Worm (Caenorhabditis elegans) whole organism, L2 larva: ENCODE results near the gene anmt-2.

Experiments used
- C34F6.9 ChIP-seq: fragments of 150-350 bp; optimal IDR thresholded peaks from 2 replicates; lab custom pipeline; 2014; ENCODE audit warnings: missing biosample characterization, missing genetic modification characterization
- F13H6.1 ChIP-seq: sonication (generic microtip); optimal IDR thresholded peaks from 2 replicates; lab custom pipeline; 2016; ENCODE audit warnings: missing genetic modification characterization, missing compliant biosample characterization
- R02D3.7 ChIP-seq: fragments of 150-350 bp; optimal IDR thresholded peaks from 2 replicates; lab custom pipeline; 2014; ENCODE audit warnings: missing biosample characterization, missing genetic modification characterization
- Y55F3AM.14 ChIP-seq: fragments of 200-800 bp; sonication (Bioruptor generic); optimal IDR thresholded peaks from 2 replicates; lab custom pipeline; 2018; ENCODE audit warnings: mild to moderate bottlenecking, missing genetic modification characterization, missing compliant biosample characterization
- ZK546.5 ChIP-seq: sonication (generic microtip); optimal IDR thresholded peaks from 2 replicates; lab custom pipeline; 2017; ENCODE audit warnings: missing biosample characterization, missing genetic modification characterization
- aly-2 ChIP-seq: fragments of 150-350 bp; optimal IDR thresholded peaks from 2 replicates; lab custom pipeline; 2014; ENCODE audit warnings: missing biosample characterization, missing genetic modification characterization
- ama-1 ChIP-seq: fragments of 150-350 bp; optimal IDR thresholded peaks from 2 replicates; lab custom pipeline; 2018; ENCODE audit warnings: inconsistent platforms
- blmp-1 ChIP-seq: sonication (generic microtip); optimal IDR thresholded peaks from 2 replicates; lab custom pipeline; 2017; ENCODE audit warnings: missing genetic modification characterization, mild to moderate bottlenecking, missing compliant biosample characterization, antibody characterized with exemption, moderate library complexity; ENCODE audit not compliant: insufficient read depth
- ceh-16 ChIP-seq: fragments of 150-350 bp; optimal IDR thresholded peaks from 2 replicates; lab custom pipeline; 2014; ENCODE audit warnings: missing biosample characterization, missing genetic modification characterization
- crh-2 ChIP-seq: sonication (generic microtip); optimal IDR thresholded peaks from 2 replicates; lab custom pipeline; 2017; ENCODE audit warnings: missing biosample characterization, missing genetic modification characterization
- elt-3 ChIP-seq: sonication (generic microtip); optimal IDR thresholded peaks from 2 replicates; lab custom pipeline; 2017; ENCODE audit warnings: missing biosample characterization, missing genetic modification characterization
- fos-1 ChIP-seq: fragments of 150-350 bp; optimal IDR thresholded peaks from 2 replicates; lab custom pipeline; 2014; ENCODE audit warnings: missing biosample characterization, missing genetic modification characterization
- gmeb-1 ChIP-seq: fragments of 150-350 bp; optimal IDR thresholded peaks from 2 replicates; lab custom pipeline; 2014; ENCODE audit warnings: missing biosample characterization, missing genetic modification characterization
- lin-13 ChIP-seq: fragments of 150-350 bp; optimal IDR thresholded peaks from 2 replicates; lab custom pipeline; 2014; ENCODE audit warnings: missing biosample characterization, missing genetic modification reagents, missing genetic modification characterization
- lin-39 ChIP-seq: fragments of 150-350 bp; optimal IDR thresholded peaks from 2 replicates; lab custom pipeline; 2014; ENCODE audit warnings: missing biosample characterization, missing genetic modification reagents, missing genetic modification characterization
- lsy-2 ChIP-seq, 2 experiments: fragments of 150-350 bp in 1 of 2; sonication (generic microtip) in 1 of 2; optimal IDR thresholded peaks; 2 replicates each; lab custom pipeline; 2014 to 2017; ENCODE audit warnings: missing biosample characterization in 2 of 2, missing genetic modification characterization in 2 of 2
- mab-5 ChIP-seq: fragments of 150-350 bp; optimal IDR thresholded peaks from 2 replicates; lab custom pipeline; 2014; ENCODE audit warnings: missing biosample characterization, missing genetic modification characterization
- mbf-1 ChIP-seq: sonication (generic microtip); optimal IDR thresholded peaks from 2 replicates; lab custom pipeline; 2017; ENCODE audit warnings: missing biosample characterization, missing genetic modification characterization
- mdl-1 ChIP-seq, 2 experiments: fragments of 150-350 bp in 1 of 2; sonication (generic microtip) in 1 of 2; optimal IDR thresholded peaks; 2 replicates each; lab custom pipeline; 2017; ENCODE audit warnings: missing biosample characterization in 2 of 2, missing genetic modification characterization in 2 of 2
- nhr-10 ChIP-seq: sonication (generic microtip); optimal IDR thresholded peaks from 2 replicates; lab custom pipeline; 2017; ENCODE audit warnings: missing biosample characterization, missing genetic modification characterization
- nhr-11 ChIP-seq: fragments of 150-350 bp; optimal IDR thresholded peaks from 2 replicates; lab custom pipeline; 2014; ENCODE audit warnings: missing biosample characterization, missing genetic modification characterization
- nhr-12 ChIP-seq: fragments of 150-350 bp; optimal IDR thresholded peaks from 2 replicates; lab custom pipeline; 2014; ENCODE audit warnings: missing biosample characterization, missing genetic modification characterization
- nhr-129 ChIP-seq: fragments of 150-350 bp; optimal IDR thresholded peaks from 2 replicates; lab custom pipeline; 2014; ENCODE audit warnings: missing biosample characterization, missing genetic modification characterization
- nhr-21 ChIP-seq: fragments of 150-350 bp; optimal IDR thresholded peaks from 2 replicates; lab custom pipeline; 2014; ENCODE audit warnings: missing biosample characterization, missing genetic modification characterization
- nhr-23 ChIP-seq: fragments of 150-350 bp; optimal IDR thresholded peaks from 2 replicates; lab custom pipeline; 2014; ENCODE audit warnings: missing biosample characterization, missing genetic modification reagents, missing genetic modification characterization
- nhr-237 ChIP-seq: fragments of 150-350 bp; optimal IDR thresholded peaks from 2 replicates; lab custom pipeline; 2014; ENCODE audit warnings: missing biosample characterization, missing genetic modification characterization
- nhr-25 ChIP-seq: fragments of 150-350 bp; sonication (generic microtip); optimal IDR thresholded peaks from 3 replicates; lab custom pipeline; 2014; ENCODE audit warnings: missing biosample characterization, missing genetic modification characterization
- nhr-77 ChIP-seq: fragments of 150-350 bp; optimal IDR thresholded peaks from 2 replicates; lab custom pipeline; 2014; ENCODE audit warnings: missing biosample characterization, missing genetic modification characterization
- peb-1 ChIP-seq: fragments of 150-350 bp; optimal IDR thresholded peaks from 2 replicates; lab custom pipeline; 2014; ENCODE audit warnings: missing biosample characterization, missing genetic modification characterization
- sem-4 ChIP-seq: fragments of 150-350 bp; optimal IDR thresholded peaks from 2 replicates; lab custom pipeline; 2014; ENCODE audit warnings: missing biosample characterization, missing genetic modification reagents, missing genetic modification characterization
- skn-1 ChIP-seq: sonication (generic microtip); optimal IDR thresholded peaks from 2 replicates; lab custom pipeline; 2017; ENCODE audit warnings: missing biosample characterization, missing genetic modification characterization
- sma-3 ChIP-seq: sonication (generic microtip); optimal IDR thresholded peaks from 2 replicates; lab custom pipeline; 2016; ENCODE audit warnings: missing genetic modification reagents, missing genetic modification characterization, missing compliant biosample characterization
- sma-9 ChIP-seq, 2 experiments: fragments of 150-350 bp in 1 of 2; sonication (generic microtip) in 1 of 2; optimal IDR thresholded peaks; 2 replicates each; lab custom pipeline; 2014 to 2016; ENCODE audit warnings: missing genetic modification characterization in 2 of 2, mild to moderate bottlenecking in 1 of 2, missing biosample characterization in 1 of 2, missing compliant biosample characterization in 1 of 2, missing genetic modification reagents in 1 of 2, moderate library complexity in 1 of 2
- snpc-4 ChIP-seq: fragments of 150-350 bp; optimal IDR thresholded peaks from 2 replicates; lab custom pipeline; 2014; ENCODE audit warnings: missing biosample characterization, missing genetic modification characterization
- unc-55 ChIP-seq: fragments of 150-350 bp; sonication (generic microtip); optimal IDR thresholded peaks from 3 replicates; lab custom pipeline; 2014; ENCODE audit warnings: missing biosample characterization, missing genetic modification reagents, missing genetic modification characterization
- unc-62 ChIP-seq: fragments of 150-350 bp; optimal IDR thresholded peaks from 2 replicates; lab custom pipeline; 2014; ENCODE audit warnings: missing biosample characterization, missing genetic modification reagents, missing genetic modification characterization
- zag-1 ChIP-seq: fragments of 150-350 bp; optimal IDR thresholded peaks from 2 replicates; lab custom pipeline; 2014; ENCODE audit warnings: missing biosample characterization, missing genetic modification characterization
- ztf-4 ChIP-seq: fragments of 150-350 bp; optimal IDR thresholded peaks from 2 replicates; lab custom pipeline; 2014; ENCODE audit warnings: missing biosample characterization, missing genetic modification characterization

The anmt-2 gene

DNA sequence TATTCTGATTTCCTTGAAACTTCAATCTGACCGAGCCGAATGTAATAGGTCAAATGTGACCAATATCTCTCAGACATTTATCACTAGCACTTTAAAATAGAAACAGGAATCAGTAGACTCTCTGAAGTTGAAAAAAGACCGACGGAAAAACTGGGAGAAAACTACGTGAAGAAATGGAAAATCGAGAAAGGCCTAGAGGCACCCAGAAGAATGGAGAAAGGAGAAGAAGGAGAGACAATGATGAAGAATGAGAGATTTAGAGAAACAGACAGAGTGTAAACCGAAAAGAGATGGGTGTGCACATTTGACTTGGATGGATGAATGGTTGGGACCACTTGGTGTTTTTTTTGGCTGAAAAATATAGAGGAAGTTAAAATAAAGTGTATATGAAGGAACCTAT, 12.5 kb upstream of the anmt-2 start:
- TF ChIP-seq crh-2 (tag; lab: Kevin White, UChicago) (peak; percentile 32), nhr-23 (tag; lab: Kevin White, UChicago) (no peak), fos-1 (tag; lab: Kevin White, UChicago) (peak; percentile 3), R02D3.7 (no peak), nhr-129 (tag; lab: Kevin White, UChicago) (peak; percentile 74), unc-55 (GFP tag; lab: Kevin White, UChicago) (peak; percentile 45), nhr-25 (tag; lab: Kevin White, UChicago) (peak; percentile 13), F13H6.1 (peak; percentile 46), lin-39 (tag; lab: Kevin White, UChicago) (no peak), ama-1 (lab: Kevin White, UChicago) (peak; percentile 56), C34F6.9 (tag; lab: Kevin White, UChicago) (peak; percentile 80), lsy-2 (tag; optimal IDR thresholded peaks at IDR 0.05; lab: Kevin White, UChicago) (peak in 1 of 2 experiments; percentile 60), sma-9 (GFP tag; optimal IDR thresholded peaks at IDR 0.05; lab: Kevin White, UChicago) (peak; percentile 37), sma-9 (tag; optimal IDR thresholded peaks at IDR 0.05; lab: Kevin White, UChicago) (no peak), mab-5 (tag; lab: Kevin White, UChicago) (peak; percentile 21)

- TF ChIP-seq snpc-4 (tag; lab: Kevin White, UChicago) (no peak), nhr-21 (tag; lab: Kevin White, UChicago) (no peak), nhr-25 (tag; lab: Kevin White, UChicago) (no peak), crh-2 (tag; lab: Kevin White, UChicago) (peak; percentile 36), gmeb-1 (tag; lab: Kevin White, UChicago) (no peak), nhr-77 (tag; lab: Kevin White, UChicago) (no peak), peb-1 (no peak), sma-9 (GFP tag; optimal IDR thresholded peaks at IDR 0.05; lab: Kevin White, UChicago) (no peak), sma-9 (tag; optimal IDR thresholded peaks at IDR 0.05; lab: Kevin White, UChicago) (no peak), lsy-2 (tag; optimal IDR thresholded peaks at IDR 0.05; lab: Kevin White, UChicago) (no peak), nhr-237 (tag; lab: Kevin White, UChicago) (no peak), nhr-23 (tag; lab: Kevin White, UChicago) (no peak), ZK546.5 (tag; lab: Kevin White, UChicago) (no peak), sma-3 (GFP tag; lab: Kevin White, UChicago) (no peak), nhr-129 (tag; lab: Kevin White, UChicago) (peak; percentile 42), nhr-10 (tag; lab: Kevin White, UChicago) (no peak), mbf-1 (tag; lab: Kevin White, UChicago) (no peak), C34F6.9 (tag; lab: Kevin White, UChicago) (peak; percentile 21), zag-1 (tag; lab: Kevin White, UChicago) (no peak), mab-5 (tag; lab: Kevin White, UChicago) (no peak), aly-2 (tag; lab: Kevin White, UChicago) (no peak), F13H6.1 (no peak), nhr-11 (tag; lab: Kevin White, UChicago) (no peak), sem-4 (tag; lab: Kevin White, UChicago) (no peak), elt-3 (tag; lab: Kevin White, UChicago) (no peak), ztf-4 (no peak), mdl-1 (tag; optimal IDR thresholded peaks at IDR 0.05; lab: Kevin White, UChicago) (no peak), unc-55 (GFP tag; lab: Kevin White, UChicago) (no peak), unc-62 (no peak), blmp-1 (no peak), ama-1 (lab: Kevin White, UChicago) (peak; percentile 20)
Measured at ce11 chrIII:6168497-6169227, 11.1 kb upstream of the anmt-2 start, which contains the start of gene efk-1. Gene efk-1, minus strand, starts transcription at chrIII:6168547.

DNA sequence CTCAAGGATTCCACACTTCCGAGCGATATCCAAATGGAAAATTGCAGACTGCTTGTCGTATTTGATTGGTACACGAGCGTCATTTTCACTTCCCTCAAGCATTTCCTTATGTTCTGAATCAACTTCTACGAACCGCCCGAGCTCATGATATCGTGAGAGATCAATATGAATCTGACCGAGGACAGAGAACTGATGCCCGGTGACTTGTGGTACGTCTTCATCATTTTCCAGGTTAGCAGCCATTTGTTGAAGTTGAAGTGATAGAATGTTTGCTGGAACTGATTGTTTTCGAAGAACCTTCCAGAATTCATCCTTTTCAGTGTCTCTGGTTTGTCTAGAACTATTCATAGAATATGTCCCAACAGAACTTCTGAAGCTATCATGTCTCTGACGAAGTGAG, 9.1 kb upstream of the anmt-2 start:
- TF ChIP-seq fos-1 (tag; lab: Kevin White, UChicago) (no peak), peb-1 (no peak), nhr-77 (tag; lab: Kevin White, UChicago) (no peak), blmp-1 (no peak), nhr-12 (tag; lab: Kevin White, UChicago) (no peak), unc-62 (no peak), ceh-16 (no peak), Y55F3AM.14 (no peak), lin-13 (no peak), lin-39 (tag; lab: Kevin White, UChicago) (no peak), skn-1 (tag; lab: Kevin White, UChicago) (no peak), mab-5 (tag; lab: Kevin White, UChicago) (no peak), sma-9 (GFP tag; optimal IDR thresholded peaks at IDR 0.05; lab: Kevin White, UChicago) (no peak), sma-9 (tag; optimal IDR thresholded peaks at IDR 0.05; lab: Kevin White, UChicago) (no peak), lsy-2 (tag; optimal IDR thresholded peaks at IDR 0.05; lab: Kevin White, UChicago) (no peak)
